Fruit fly (Drosophila melanogaster): ENCODE measurements around the gene eIF3f1.
A peak's percentile ranks its signal among the peaks of the same experiment; 100 is the strongest.

eIF3f1 gene

DNA sequence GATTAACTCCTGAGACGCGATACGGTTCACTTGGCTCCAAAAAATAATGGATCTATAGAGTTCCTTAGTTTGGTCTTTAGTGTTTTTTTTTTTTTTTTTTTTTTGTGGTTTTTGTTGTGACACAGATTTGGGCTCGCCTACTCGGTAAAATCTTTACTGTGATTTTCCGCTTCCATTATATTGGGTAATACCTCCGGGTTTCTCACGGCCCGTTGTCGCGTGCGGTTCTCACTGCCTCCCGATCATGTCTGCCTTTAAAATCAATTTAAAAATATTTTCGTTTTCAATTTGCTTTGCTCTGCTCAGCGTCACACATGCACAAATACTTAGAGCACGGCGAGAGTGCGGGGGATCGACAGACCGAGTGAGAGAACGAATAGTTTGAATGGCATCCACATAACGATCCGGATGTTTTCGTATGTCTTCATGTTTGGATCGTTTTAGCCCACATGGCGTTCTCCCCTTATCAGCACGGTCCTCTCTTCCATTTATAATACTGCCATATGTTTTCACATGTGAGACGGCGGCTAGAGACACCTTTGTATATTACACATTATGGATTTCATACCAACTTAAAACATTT, 32.3 kb upstream of the eIF3f1 start (continued):
- TF ChIP-seq mirr (GFP tag; optimal IDR thresholded peaks at IDR 0.05) (peak; percentile 61), CG2875 (GFP tag; optimal IDR thresholded peaks at IDR 0.05) (no peak), Doc3 (GFP tag; IDR thresholded peaks at IDR 0.05; ENCODE audit: partially characterized antibody) (no peak), az2 (GFP tag; optimal IDR thresholded peaks at IDR 0.05) (no peak), pum (GFP tag; optimal IDR thresholded peaks at IDR 0.05) (no peak), CG34376 (GFP tag; optimal IDR thresholded peaks at IDR 0.05) (peak; percentile 62), CG3163 (GFP tag; optimal IDR thresholded peaks at IDR 0.05) (peak; percentile 6), H2.0 (GFP tag; IDR thresholded peaks at IDR 0.05) (no peak), phol (tag; optimal IDR thresholded peaks at IDR 0.05) (no peak), h (optimal IDR thresholded peaks at IDR 0.05) (no peak), ttk (GFP tag; IDR thresholded peaks at IDR 0.05) (no peak), ham (GFP tag; IDR thresholded peaks at IDR 0.05) (no peak), CG17568 (GFP tag; optimal IDR thresholded peaks at IDR 0.05) (peak; percentile 11), ewg (GFP tag; optimal IDR thresholded peaks at IDR 0.05) (no peak), D19A (tag; optimal IDR thresholded peaks at IDR 0.05) (no peak), CG34224 (GFP tag; IDR thresholded peaks at IDR 0.05; ENCODE audit: partially characterized antibody) (peak; percentile 17; the same call in 1 of the 3 replicates), fu2 (GFP tag; optimal IDR thresholded peaks at IDR 0.05) (no peak), zf30C (GFP tag; optimal IDR thresholded peaks at IDR 0.05) (no peak), Tbp (GFP tag; optimal IDR thresholded peaks at IDR 0.05) (no peak), mam (GFP tag; optimal IDR thresholded peaks at IDR 0.05) (no peak), al (GFP tag; IDR thresholded peaks at IDR 0.05) (no peak), vnd (GFP tag; IDR thresholded peaks at IDR 0.05; ENCODE audit: partially characterized antibody) (no peak), bab2 (GFP tag; optimal IDR thresholded peaks at IDR 0.05) (no peak), CG18476 (GFP tag; optimal IDR thresholded peaks at IDR 0.05) (no peak), pan (optimal IDR thresholded peaks at IDR 0.05) (no peak), pan (GFP tag; optimal IDR thresholded peaks at IDR 0.05 in 1 of 2, IDR thresholded peaks at IDR 0.05 in 1 of 2) (no peak), Aef1 (GFP tag; IDR thresholded peaks at IDR 0.05) (no peak), pros (GFP tag; optimal IDR thresholded peaks at IDR 0.05) (no peak), CG17186 (GFP tag; optimal IDR thresholded peaks at IDR 0.05) (no peak), B-H2 (GFP tag; optimal IDR thresholded peaks at IDR 0.05) (no peak), CG30403 (GFP tag; optimal IDR thresholded peaks at IDR 0.05) (no peak), Dad (GFP tag; optimal IDR thresholded peaks at IDR 0.05) (no peak), ase (GFP tag; IDR thresholded peaks at IDR 0.05) (no peak), Fer2 (tag; optimal IDR thresholded peaks at IDR 0.05) (no peak), sug (tag; optimal IDR thresholded peaks at IDR 0.05) (peak; percentile 69), CG14710 (tag; optimal IDR thresholded peaks at IDR 0.05) (no peak), CG9797 (GFP tag; optimal IDR thresholded peaks at IDR 0.05) (no peak), CG17802 (tag; optimal IDR thresholded peaks at IDR 0.05) (no peak), Hand (GFP tag; optimal IDR thresholded peaks at IDR 0.05) (peak; percentile 36), lilli (GFP tag; optimal IDR thresholded peaks at IDR 0.05) (no peak), CG3281 (GFP tag; optimal IDR thresholded peaks at IDR 0.05) (no peak), lola (GFP tag; optimal IDR thresholded peaks at IDR 0.05) (no peak), Lpt (GFP tag; optimal IDR thresholded peaks at IDR 0.05) (no peak), lab (GFP tag; optimal IDR thresholded peaks at IDR 0.05) (peak; percentile 24), CG14050 (GFP tag; IDR thresholded peaks at IDR 0.05) (no peak), Oli (tag; optimal IDR thresholded peaks at IDR 0.05) (no peak), bbx (GFP tag; IDR thresholded peaks at IDR 0.05; ENCODE audit: partially characterized antibody) (peak; percentile 29; the same call in 1 of the 2 replicates), Mrtf (GFP tag; IDR thresholded peaks at IDR 0.05) (no peak), br (optimal IDR thresholded peaks at IDR 0.05) (no peak), Abd-B (GFP tag; optimal IDR thresholded peaks at IDR 0.05) (no peak), ci (GFP tag; IDR thresholded peaks at IDR 0.05) (peak; percentile 33; the same call in 2 of the 3 replicates)

Measured in whole organism, embryonic.